Worm (Caenorhabditis elegans) whole organism, L2 larva: ENCODE data around the gene R05H10.1.

Experiments used
- C34F6.9 ChIP-seq: fragments of 150-350 bp; optimal IDR thresholded peaks from 2 replicates; lab custom pipeline; 2014; ENCODE audit warnings: missing biosample characterization, missing genetic modification characterization
- F13H6.1 ChIP-seq: sonication (generic microtip); optimal IDR thresholded peaks from 2 replicates; lab custom pipeline; 2016; ENCODE audit warnings: missing genetic modification characterization, missing compliant biosample characterization
- R02D3.7 ChIP-seq: fragments of 150-350 bp; optimal IDR thresholded peaks from 2 replicates; lab custom pipeline; 2014; ENCODE audit warnings: missing biosample characterization, missing genetic modification characterization
- Y55F3AM.14 ChIP-seq: fragments of 200-800 bp; sonication (Bioruptor generic); optimal IDR thresholded peaks from 2 replicates; lab custom pipeline; 2018; ENCODE audit warnings: mild to moderate bottlenecking, missing genetic modification characterization, missing compliant biosample characterization
- ZK546.5 ChIP-seq: sonication (generic microtip); optimal IDR thresholded peaks from 2 replicates; lab custom pipeline; 2017; ENCODE audit warnings: missing biosample characterization, missing genetic modification characterization
- alr-1 ChIP-seq: fragments of 150-350 bp; optimal IDR thresholded peaks from 2 replicates; lab custom pipeline; 2014; ENCODE audit warnings: missing biosample characterization, missing genetic modification characterization
- aly-2 ChIP-seq: fragments of 150-350 bp; optimal IDR thresholded peaks from 2 replicates; lab custom pipeline; 2014; ENCODE audit warnings: missing biosample characterization, missing genetic modification characterization
- ama-1 ChIP-seq: fragments of 150-350 bp; optimal IDR thresholded peaks from 2 replicates; lab custom pipeline; 2018; ENCODE audit warnings: inconsistent platforms
- blmp-1 ChIP-seq: sonication (generic microtip); optimal IDR thresholded peaks from 2 replicates; lab custom pipeline; 2017; ENCODE audit warnings: missing genetic modification characterization, mild to moderate bottlenecking, missing compliant biosample characterization, antibody characterized with exemption, moderate library complexity; ENCODE audit not compliant: insufficient read depth
- ceh-16 ChIP-seq: fragments of 150-350 bp; optimal IDR thresholded peaks from 2 replicates; lab custom pipeline; 2014; ENCODE audit warnings: missing biosample characterization, missing genetic modification characterization
- ceh-82 ChIP-seq: fragments of 150-350 bp; optimal IDR thresholded peaks from 2 replicates; lab custom pipeline; 2014; ENCODE audit warnings: missing biosample characterization, missing genetic modification characterization
- crh-2 ChIP-seq: sonication (generic microtip); optimal IDR thresholded peaks from 2 replicates; lab custom pipeline; 2017; ENCODE audit warnings: missing biosample characterization, missing genetic modification characterization
- dmd-4 ChIP-seq: sonication (generic microtip); optimal IDR thresholded peaks from 2 replicates; lab custom pipeline; 2017; ENCODE audit warnings: missing biosample characterization, missing genetic modification characterization
- elt-3 ChIP-seq: sonication (generic microtip); optimal IDR thresholded peaks from 2 replicates; lab custom pipeline; 2017; ENCODE audit warnings: missing biosample characterization, missing genetic modification characterization
- fos-1 ChIP-seq: fragments of 150-350 bp; optimal IDR thresholded peaks from 2 replicates; lab custom pipeline; 2014; ENCODE audit warnings: missing biosample characterization, missing genetic modification characterization
- gmeb-1 ChIP-seq: fragments of 150-350 bp; optimal IDR thresholded peaks from 2 replicates; lab custom pipeline; 2014; ENCODE audit warnings: missing biosample characterization, missing genetic modification characterization
- lin-13 ChIP-seq: fragments of 150-350 bp; optimal IDR thresholded peaks from 2 replicates; lab custom pipeline; 2014; ENCODE audit warnings: missing biosample characterization, missing genetic modification reagents, missing genetic modification characterization
- lsy-2 ChIP-seq, 2 experiments: fragments of 150-350 bp in 1 of 2; sonication (generic microtip) in 1 of 2; optimal IDR thresholded peaks; 2 replicates each; lab custom pipeline; 2014 to 2017; ENCODE audit warnings: missing biosample characterization in 2 of 2, missing genetic modification characterization in 2 of 2
- mab-5 ChIP-seq: fragments of 150-350 bp; optimal IDR thresholded peaks from 2 replicates; lab custom pipeline; 2014; ENCODE audit warnings: missing biosample characterization, missing genetic modification characterization
- mbf-1 ChIP-seq: sonication (generic microtip); optimal IDR thresholded peaks from 2 replicates; lab custom pipeline; 2017; ENCODE audit warnings: missing biosample characterization, missing genetic modification characterization
- nhr-12 ChIP-seq: fragments of 150-350 bp; optimal IDR thresholded peaks from 2 replicates; lab custom pipeline; 2014; ENCODE audit warnings: missing biosample characterization, missing genetic modification characterization
- nhr-129 ChIP-seq: fragments of 150-350 bp; optimal IDR thresholded peaks from 2 replicates; lab custom pipeline; 2014; ENCODE audit warnings: missing biosample characterization, missing genetic modification characterization
- nhr-21 ChIP-seq: fragments of 150-350 bp; optimal IDR thresholded peaks from 2 replicates; lab custom pipeline; 2014; ENCODE audit warnings: missing biosample characterization, missing genetic modification characterization
- nhr-6 ChIP-seq: fragments of 150-350 bp; optimal IDR thresholded peaks from 2 replicates; lab custom pipeline; 2014; ENCODE audit warnings: missing biosample characterization, missing genetic modification characterization
- sem-4 ChIP-seq: fragments of 150-350 bp; optimal IDR thresholded peaks from 2 replicates; lab custom pipeline; 2014; ENCODE audit warnings: missing biosample characterization, missing genetic modification reagents, missing genetic modification characterization
- skn-1 ChIP-seq: sonication (generic microtip); optimal IDR thresholded peaks from 2 replicates; lab custom pipeline; 2017; ENCODE audit warnings: missing biosample characterization, missing genetic modification characterization
- sma-3 ChIP-seq: sonication (generic microtip); optimal IDR thresholded peaks from 2 replicates; lab custom pipeline; 2016; ENCODE audit warnings: missing genetic modification reagents, missing genetic modification characterization, missing compliant biosample characterization
- sma-9 ChIP-seq, 2 experiments: fragments of 150-350 bp in 1 of 2; sonication (generic microtip) in 1 of 2; optimal IDR thresholded peaks; 2 replicates each; lab custom pipeline; 2014 to 2016; ENCODE audit warnings: missing genetic modification characterization in 2 of 2, mild to moderate bottlenecking in 1 of 2, missing biosample characterization in 1 of 2, missing compliant biosample characterization in 1 of 2, missing genetic modification reagents in 1 of 2, moderate library complexity in 1 of 2
- unc-39 ChIP-seq: fragments of 150-350 bp; optimal IDR thresholded peaks from 2 replicates; lab custom pipeline; 2014; ENCODE audit warnings: missing biosample characterization, missing genetic modification characterization
- unc-62 ChIP-seq: fragments of 150-350 bp; optimal IDR thresholded peaks from 2 replicates; lab custom pipeline; 2014; ENCODE audit warnings: missing biosample characterization, missing genetic modification reagents, missing genetic modification characterization
- zag-1 ChIP-seq: fragments of 150-350 bp; optimal IDR thresholded peaks from 2 replicates; lab custom pipeline; 2014; ENCODE audit warnings: missing biosample characterization, missing genetic modification characterization
- ztf-4 ChIP-seq: fragments of 150-350 bp; optimal IDR thresholded peaks from 2 replicates; lab custom pipeline; 2014; ENCODE audit warnings: missing biosample characterization, missing genetic modification characterization

R05H10.1 gene

ce11 chrII:14838596-14839215 is 12.9 kb upstream of the R05H10.1 start (continued):
- TF ChIP-seq lin-13 (no peak), unc-39 (tag; lab: Kevin White, UChicago) (no peak)

- TF ChIP-seq sma-9 (GFP tag; optimal IDR thresholded peaks at IDR 0.05; lab: Kevin White, UChicago) (peak; percentile 16), sma-9 (tag; optimal IDR thresholded peaks at IDR 0.05; lab: Kevin White, UChicago) (no peak), nhr-129 (tag; lab: Kevin White, UChicago) (peak; percentile 39), blmp-1 (tag; lab: Kevin White, UChicago) (no peak), dmd-4 (tag; lab: Kevin White, UChicago) (no peak), nhr-6 (tag; lab: Kevin White, UChicago) (no peak), lsy-2 (tag; optimal IDR thresholded peaks at IDR 0.05; lab: Kevin White, UChicago) (peak in 1 of 2 experiments; percentile 81), ZK546.5 (tag; lab: Kevin White, UChicago) (no peak)
Measured at ce11 chrII:14841253-14841652, 10.4 kb upstream of the R05H10.1 start.

- TF ChIP-seq nhr-12 (tag; lab: Kevin White, UChicago): no peak
- no peak for TF ChIP-seq crh-2
- no peak for TF ChIP-seq elt-3 (tag; lab: Kevin White, UChicago)
- no peak for TF ChIP-seq sma-9 (GFP tag; optimal IDR thresholded peaks at IDR 0.05; lab: Kevin White, UChicago)
- TF ChIP-seq sma-9 (tag; optimal IDR thresholded peaks at IDR 0.05; lab: Kevin White, UChicago): no peak
- TF ChIP-seq ceh-16 (tag; lab: Kevin White, UChicago): no peak
- TF ChIP-seq nhr-21: no peak
- TF ChIP-seq mbf-1 (tag; lab: Kevin White, UChicago): no peak
- no peak for TF ChIP-seq lin-13
- no peak for TF ChIP-seq R02D3.7
- no peak for TF ChIP-seq alr-1 (tag; lab: Kevin White, UChicago)
- no peak for TF ChIP-seq unc-39 (tag; lab: Kevin White, UChicago)
- TF ChIP-seq fos-1 (tag; lab: Kevin White, UChicago): no peak
- no peak for TF ChIP-seq C34F6.9 (tag; lab: Kevin White, UChicago)
- no peak for TF ChIP-seq gmeb-1 (tag; lab: Kevin White, UChicago)
- no peak for TF ChIP-seq nhr-6 (tag; lab: Kevin White, UChicago)
- TF ChIP-seq ceh-82: no peak
- no peak for TF ChIP-seq mab-5 (tag; lab: Kevin White, UChicago)
Measured at ce11 chrII:14843016-14843415, 8.6 kb upstream of the R05H10.1 start, which contains the start of gene cdh-7. Gene cdh-7, plus strand, starts transcription at chrII:14843229.

- TF ChIP-seq F13H6.1 (tag; lab: Kevin White, UChicago): no peak
- peak; percentile 14 for TF ChIP-seq sma-3 (GFP tag; lab: Kevin White, UChicago)
- peak; percentile 47 for TF ChIP-seq nhr-21
- TF ChIP-seq, all 48 proteins: peak for 2
Measured at ce11 chrII:14844253-14844652, 7.4 kb upstream of the R05H10.1 start.

- no peak for TF ChIP-seq dmd-4 (tag; lab: Kevin White, UChicago)
- no peak for TF ChIP-seq skn-1 (tag; lab: Kevin White, UChicago)
- no peak for TF ChIP-seq ama-1 (lab: Kevin White, UChicago)
- no peak for TF ChIP-seq nhr-129 (tag; lab: Kevin White, UChicago)
- no peak for TF ChIP-seq ztf-4
- TF ChIP-seq Y55F3AM.14: no peak
- TF ChIP-seq zag-1 (tag; lab: Kevin White, UChicago): no peak
- TF ChIP-seq fos-1 (tag; lab: Kevin White, UChicago): no peak
- no peak for TF ChIP-seq unc-62
- TF ChIP-seq C34F6.9 (tag; lab: Kevin White, UChicago): no peak
- TF ChIP-seq sem-4 (tag; lab: Kevin White, UChicago): no peak
- no peak for TF ChIP-seq ceh-16 (tag; lab: Kevin White, UChicago)
- no peak for TF ChIP-seq R02D3.7
- TF ChIP-seq nhr-6 (tag; lab: Kevin White, UChicago): no peak
- no peak for TF ChIP-seq mab-5 (tag; lab: Kevin White, UChicago)
- no peak for TF ChIP-seq blmp-1 (tag; lab: Kevin White, UChicago)
- no peak for TF ChIP-seq aly-2 (tag; lab: Kevin White, UChicago)
- TF ChIP-seq lsy-2 (tag; optimal IDR thresholded peaks at IDR 0.05; lab: Kevin White, UChicago): no peak
- TF ChIP-seq ZK546.5 (tag; lab: Kevin White, UChicago): no peak
Measured at ce11 chrII:14849897-14850296, 1.7 kb upstream of the R05H10.1 start.
